Worm (Caenorhabditis elegans): ENCODE results near the gene R10H10.7.

The R10H10.7 gene

DNA sequence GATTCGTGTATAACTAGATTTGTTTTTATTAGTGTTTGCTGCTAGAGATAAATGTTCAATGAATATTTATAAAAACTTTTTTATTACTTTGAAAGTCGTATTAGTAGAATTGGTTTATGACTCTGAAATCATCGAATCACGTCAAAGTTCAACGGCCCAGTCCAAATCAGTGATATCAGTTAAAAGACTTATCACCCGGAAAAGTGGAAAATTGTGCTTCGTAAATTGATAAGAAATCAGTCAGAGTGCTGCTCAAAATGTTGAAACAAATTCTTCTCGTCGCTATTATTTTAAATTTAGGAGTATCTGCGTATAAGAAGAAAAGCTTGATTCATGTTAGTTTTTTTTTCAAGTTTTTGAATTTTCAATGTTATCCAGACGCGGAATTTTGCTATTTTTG lies 25.5 kb downstream of the R10H10.7 start, which contains the start of gene R10H10.3:
Gene R10H10.3 (plus strand): TSS at position 243 of the 400 bp plus-strand sequence.
- TF ChIP-seq F44E2.7 (GFP tag; IDR thresholded peaks at IDR 0.05): no peak
- TF ChIP-seq lir-3 (tag; optimal IDR thresholded peaks at IDR 0.05): no peak
- no peak for TF ChIP-seq tag-97 (GFP tag; IDR thresholded peaks at IDR 0.05)
- no peak for TF ChIP-seq hlh-30 (tag; optimal IDR thresholded peaks at IDR 0.05; ENCODE audit: insufficient read depth)
- no peak for TF ChIP-seq ZK337.2 (GFP tag; IDR thresholded peaks at IDR 0.05)
- no peak for TF ChIP-seq rbr-2 (tag; optimal IDR thresholded peaks at IDR 0.05)
- TF ChIP-seq lin-38 (GFP tag; IDR thresholded peaks at IDR 0.05): no peak
- TF ChIP-seq dve-1 (tag; optimal IDR thresholded peaks at IDR 0.05; ENCODE audit: insufficient read depth): peak; percentile 50
- TF ChIP-seq zag-1 (tag; optimal IDR thresholded peaks at IDR 0.05): no peak
- TF ChIP-seq skn-1 (tag; optimal IDR thresholded peaks at IDR 0.05): no peak
- TF ChIP-seq ces-1 (GFP tag; optimal IDR thresholded peaks at IDR 0.05): no peak
- no peak for TF ChIP-seq madf-9 (GFP tag; conservative IDR thresholded peaks at IDR 0.05)
- TF ChIP-seq ZK546.5 (tag; optimal IDR thresholded peaks at IDR 0.05): no peak
- TF ChIP-seq D1046.2 (GFP tag; IDR thresholded peaks at IDR 0.05): no peak
- peak; percentile 97 for TF ChIP-seq pqm-1 (tag; optimal IDR thresholded peaks at IDR 0.05)
- TF ChIP-seq ceh-44 (GFP tag; IDR thresholded peaks at IDR 0.05): no peak
- TF ChIP-seq Y105C5A.15 (GFP tag; IDR thresholded peaks at IDR 0.05): no peak
- TF ChIP-seq snpc-1.2 (GFP tag; IDR thresholded peaks at IDR 0.05): no peak
- TF ChIP-seq daf-16 (GFP tag; optimal IDR thresholded peaks at IDR 0.05): no peak
- peak; percentile 26 for TF ChIP-seq daf-16 (tag; optimal IDR thresholded peaks at IDR 0.05)
- no peak for TF ChIP-seq dpl-1 (GFP tag; optimal IDR thresholded peaks at IDR 0.05)
- TF ChIP-seq cey-2 (tag; optimal IDR thresholded peaks at IDR 0.05; ENCODE audit: borderline replicate concordance, insufficient read depth): no peak
- TF ChIP-seq nhr-28 (tag; optimal IDR thresholded peaks at IDR 0.05): peak; percentile 69
- TF ChIP-seq aha-1 (tag): peak; percentile 12
- no peak for TF ChIP-seq mxl-3 (GFP tag; optimal IDR thresholded peaks at IDR 0.05)
- no peak for TF ChIP-seq php-3 (GFP tag; IDR thresholded peaks at IDR 0.05)
- TF ChIP-seq zip-11 (GFP tag; IDR thresholded peaks at IDR 0.05): no peak
- TF ChIP-seq aly-2 (tag; optimal IDR thresholded peaks at IDR 0.05): no peak
- TF ChIP-seq madf-5 (GFP tag; IDR thresholded peaks at IDR 0.05): no peak
- TF ChIP-seq tra-1 (GFP tag; IDR thresholded peaks at IDR 0.05): no peak
- no peak for TF ChIP-seq ceh-62 (tag; optimal IDR thresholded peaks at IDR 0.05)
- peak; percentile 78 for TF ChIP-seq nhr-77 (tag; optimal IDR thresholded peaks at IDR 0.05)
- no peak for TF ChIP-seq nhr-48 (tag; optimal IDR thresholded peaks at IDR 0.05)
- TF ChIP-seq nhr-102 (tag; optimal IDR thresholded peaks at IDR 0.05): no peak
- no peak for TF ChIP-seq unc-130 (GFP tag; optimal IDR thresholded peaks at IDR 0.05)
- TF ChIP-seq daf-8 (GFP tag; IDR thresholded peaks at IDR 0.05): no peak
- no peak for TF ChIP-seq mxl-2 (GFP tag; conservative IDR thresholded peaks at IDR 0.05)
- peak; percentile 60 for TF ChIP-seq dmd-6 (GFP tag; IDR thresholded peaks at IDR 0.05)
- TF ChIP-seq hlh-11 (tag; optimal IDR thresholded peaks at IDR 0.05): peak; percentile 22
- no peak for TF ChIP-seq Y48G9A.11 (GFP tag; IDR thresholded peaks at IDR 0.05)
- TF ChIP-seq snpc-4 (tag; optimal IDR thresholded peaks at IDR 0.05): no peak
- TF ChIP-seq nhr-41 (GFP tag; IDR thresholded peaks at IDR 0.05): no peak
- no peak for TF ChIP-seq egl-27 (tag; optimal IDR thresholded peaks at IDR 0.05)
- TF ChIP-seq jun-1 (tag; optimal IDR thresholded peaks at IDR 0.05): no peak
- TF ChIP-seq hif-1 (tag; optimal IDR thresholded peaks at IDR 0.05): no peak
- TF ChIP-seq sdz-12 (GFP tag; optimal IDR thresholded peaks at IDR 0.05): no peak
